Fruit fly (Drosophila melanogaster): Measurements from ENCODE around the gene CG12299.

DNA sequence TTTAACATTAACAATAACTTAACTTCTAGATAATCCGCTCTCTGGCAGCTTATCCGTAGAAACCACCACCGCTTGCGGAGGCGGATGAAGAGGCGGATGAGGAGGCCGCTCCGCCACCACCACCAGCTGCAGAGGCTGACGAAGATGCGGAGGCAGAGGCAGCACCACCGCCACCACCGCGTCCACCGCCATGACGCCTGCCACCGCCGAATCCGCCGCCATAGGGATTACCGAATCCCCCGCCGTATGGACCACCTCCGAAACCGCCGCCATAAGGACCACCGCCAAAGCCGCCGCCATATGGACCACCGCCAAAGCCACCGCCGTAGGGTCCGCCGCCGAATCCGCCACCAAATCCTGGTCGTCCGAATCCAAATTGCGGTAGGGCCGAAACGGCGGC lies 48.4 kb upstream of the CG12299 start:
- TF ChIP-seq CG32121 (GFP tag; IDR thresholded peaks at IDR 0.05) (no peak), EcR (GFP tag; optimal IDR thresholded peaks at IDR 0.05) (no peak), CG14655 (GFP tag; optimal IDR thresholded peaks at IDR 0.05) (no peak), CG8301 (tag; optimal IDR thresholded peaks at IDR 0.05) (no peak), CG34367 (tag; optimal IDR thresholded peaks at IDR 0.05) (no peak), CG13204 (GFP tag; optimal IDR thresholded peaks at IDR 0.05) (no peak), gl (tag; optimal IDR thresholded peaks at IDR 0.05) (no peak), Pif1B (GFP tag; optimal IDR thresholded peaks at IDR 0.05) (no peak), CG9948 (tag; optimal IDR thresholded peaks at IDR 0.05) (no peak), CG12605 (GFP tag; IDR thresholded peaks at IDR 0.05) (no peak), D1 (tag; optimal IDR thresholded peaks at IDR 0.05) (no peak), CG15710 (tag; optimal IDR thresholded peaks at IDR 0.05) (no peak)

All from whole organism, pupa.